Worm (Caenorhabditis elegans) whole organism, L1 larva: ENCODE data around the gene srh-44.

ENCODE experiments used
- C16A3.4 ChIP-seq: fragments of 150-350 bp; optimal IDR thresholded peaks from 2 replicates; lab custom pipeline; 2014; ENCODE audit warnings: missing biosample characterization, missing genetic modification characterization
- aha-1 ChIP-seq: fragments of 150-350 bp; optimal IDR thresholded peaks from 2 replicates; lab custom pipeline; 2014; ENCODE audit warnings: missing biosample characterization, missing genetic modification characterization
- alr-1 ChIP-seq: fragments of 200-800 bp; sonication (Bioruptor generic); optimal IDR thresholded peaks from 2 replicates; lab custom pipeline; 2018; ENCODE audit warnings: borderline replicate concordance, mild to moderate bottlenecking, missing genetic modification characterization, missing compliant biosample characterization
- aly-2 ChIP-seq: fragments of 150-350 bp; optimal IDR thresholded peaks from 2 replicates; lab custom pipeline; 2014; ENCODE audit warnings: missing biosample characterization, missing genetic modification characterization
- blmp-1 ChIP-seq: fragments of 150-350 bp; optimal IDR thresholded peaks from 2 replicates; lab custom pipeline; 2014; ENCODE audit warnings: missing biosample characterization, missing genetic modification characterization
- ceh-88 ChIP-seq: fragments of 200-800 bp; sonication (Bioruptor generic); IDR thresholded peaks from 2 replicates; pipeline ENCODE4 v1.3.6; 2022; ENCODE audit warnings: missing genetic modification characterization, missing compliant biosample characterization
- ceh-90 ChIP-seq: sonication (generic microtip); optimal IDR thresholded peaks from 2 replicates; lab custom pipeline; 2016; ENCODE audit warnings: missing genetic modification characterization, missing compliant biosample characterization
- ces-1 ChIP-seq: fragments of 150-350 bp; optimal IDR thresholded peaks from 2 replicates; lab custom pipeline; 2014; ENCODE audit warnings: missing biosample characterization, missing genetic modification reagents, missing genetic modification characterization
- dsc-1 ChIP-seq: sonication (generic microtip); optimal IDR thresholded peaks from 2 replicates; lab custom pipeline; 2016; ENCODE audit warnings: mild to moderate bottlenecking, missing genetic modification characterization, missing compliant biosample characterization
- efl-3 ChIP-seq: fragments of 200-800 bp; sonication (Bioruptor generic); optimal IDR thresholded peaks from 2 replicates; lab custom pipeline; 2018; ENCODE audit warnings: mild to moderate bottlenecking, missing genetic modification characterization, missing compliant biosample characterization
- egl-13 ChIP-seq: sonication (generic microtip); optimal IDR thresholded peaks from 2 replicates; lab custom pipeline; 2016; ENCODE audit warnings: missing genotype, missing genetic modification reagents, missing genetic modification characterization, missing compliant biosample characterization
- egl-27 ChIP-seq, 2 experiments: fragments of 150-350 bp in 1 of 2; sonication (generic microtip); optimal IDR thresholded peaks; 3 replicates each; lab custom pipeline; 2017 to 2018; ENCODE audit warnings: missing biosample characterization in 2 of 2, missing genetic modification characterization in 2 of 2, missing genetic modification reagents in 2 of 2
- elt-2 ChIP-seq: sonication (generic microtip); optimal IDR thresholded peaks from 2 replicates; lab custom pipeline; 2016; ENCODE audit warnings: missing genetic modification characterization, mild to moderate bottlenecking, inconsistent platforms, missing compliant biosample characterization, missing genetic modification reagents
- elt-3 ChIP-seq, 6 experiments: fragments of 150-350 bp in 1 of 6; sonication (generic microtip); optimal IDR thresholded peaks; 2 replicates each; lab custom pipeline; 2017 to 2018; ENCODE audit warnings: missing biosample characterization in 6 of 6, missing genetic modification characterization in 6 of 6, inconsistent platforms in 1 of 6
- ets-5 ChIP-seq: fragments of 200-800 bp; sonication (Bioruptor generic); IDR thresholded peaks from 2 replicates; pipeline ENCODE4 v1.3.6; 2022; ENCODE audit warnings: missing genetic modification characterization, missing compliant biosample characterization
- fkh-8 ChIP-seq: sonication (generic microtip); optimal IDR thresholded peaks from 2 replicates; lab custom pipeline; 2016; ENCODE audit warnings: mild to moderate bottlenecking, missing genetic modification characterization, missing compliant biosample characterization
- fos-1 ChIP-seq: fragments of 150-350 bp; optimal IDR thresholded peaks from 2 replicates; lab custom pipeline; 2014; ENCODE audit warnings: missing biosample characterization, missing genetic modification characterization
- irx-1 ChIP-seq: sonication (generic microtip); optimal IDR thresholded peaks from 2 replicates; lab custom pipeline; 2016; ENCODE audit warnings: missing genetic modification characterization, missing compliant biosample characterization
- isw-1 ChIP-seq: fragments of 200-800 bp; sonication (Bioruptor generic); IDR thresholded peaks from 2 replicates; pipeline ENCODE4 v1.3.6; 2022; ENCODE audit warnings: missing genetic modification characterization, missing compliant biosample characterization
- lin-13 ChIP-seq: fragments of 150-350 bp; optimal IDR thresholded peaks from 2 replicates; lab custom pipeline; 2014; ENCODE audit warnings: missing biosample characterization, missing genetic modification reagents, missing genetic modification characterization
- lin-39 ChIP-seq: fragments of 150-350 bp; optimal IDR thresholded peaks from 2 replicates; lab custom pipeline; 2014; ENCODE audit warnings: missing biosample characterization, missing genetic modification reagents, missing genetic modification characterization
- lir-3 ChIP-seq: sonication (generic microtip); optimal IDR thresholded peaks from 2 replicates; lab custom pipeline; 2016; ENCODE audit warnings: mild to moderate bottlenecking, missing genetic modification characterization, moderate library complexity, missing compliant biosample characterization; ENCODE audit not compliant: poor library complexity
- lsy-2 ChIP-seq, 2 experiments: fragments of 150-350 bp; optimal IDR thresholded peaks; 2 replicates each; lab custom pipeline; 2014; ENCODE audit warnings: missing biosample characterization in 2 of 2, missing genetic modification characterization in 2 of 2
- mep-1 ChIP-seq: fragments of 150-350 bp; optimal IDR thresholded peaks from 2 replicates; lab custom pipeline; 2014; ENCODE audit warnings: missing biosample characterization, missing genetic modification characterization
- nhr-11 ChIP-seq: fragments of 150-350 bp; optimal IDR thresholded peaks from 2 replicates; lab custom pipeline; 2014; ENCODE audit warnings: missing biosample characterization, missing genetic modification characterization
- nhr-12 ChIP-seq: sonication (generic microtip); optimal IDR thresholded peaks from 2 replicates; lab custom pipeline; 2017; ENCODE audit warnings: missing biosample characterization, missing genetic modification characterization
- nhr-19 ChIP-seq: fragments of 200-800 bp; sonication (Bioruptor generic); conservative IDR thresholded peaks from 2 replicates; pipeline ENCODE4 v1.3.6; 2022; ENCODE audit warnings: missing genetic modification characterization, missing compliant biosample characterization
- nhr-237 ChIP-seq: fragments of 150-350 bp; optimal IDR thresholded peaks from 2 replicates; lab custom pipeline; 2014; ENCODE audit warnings: missing biosample characterization, missing genetic modification characterization
- nhr-28 ChIP-seq: fragments of 150-350 bp; optimal IDR thresholded peaks from 2 replicates; lab custom pipeline; 2014; ENCODE audit warnings: missing biosample characterization, missing genetic modification characterization
- nhr-71 ChIP-seq: sonication (generic microtip); optimal IDR thresholded peaks from 2 replicates; lab custom pipeline; 2016; ENCODE audit warnings: mild to moderate bottlenecking, missing genetic modification characterization, moderate library complexity, missing compliant biosample characterization
- nhr-77 ChIP-seq: fragments of 150-350 bp; optimal IDR thresholded peaks from 2 replicates; lab custom pipeline; 2014; ENCODE audit warnings: missing biosample characterization, missing genetic modification characterization
- nhr-84 ChIP-seq: sonication (generic microtip); optimal IDR thresholded peaks from 2 replicates; lab custom pipeline; 2017; ENCODE audit warnings: missing biosample characterization, missing genetic modification characterization
- nhr-85 ChIP-seq: sonication (generic microtip); peaks from one replicate; lab custom pipeline; 2016; ENCODE audit warnings: missing genetic modification characterization, inconsistent platforms, missing compliant biosample characterization
- nhr-90 ChIP-seq: sonication (generic microtip); optimal IDR thresholded peaks from 2 replicates; lab custom pipeline; 2016; ENCODE audit warnings: mild to moderate bottlenecking, missing genetic modification characterization, missing compliant biosample characterization; ENCODE audit not compliant: poor library complexity
- pag-3 ChIP-seq: sonication (generic microtip); optimal IDR thresholded peaks from 2 replicates; lab custom pipeline; 2017; ENCODE audit warnings: missing genetic modification characterization, mild to moderate bottlenecking, missing compliant biosample characterization, antibody characterized with exemption, borderline replicate concordance; ENCODE audit not compliant: insufficient read depth
- pqm-1 ChIP-seq: sonication (generic microtip); optimal IDR thresholded peaks from 3 replicates; lab custom pipeline; 2017; ENCODE audit warnings: missing biosample characterization, missing genetic modification characterization
- rnt-1 ChIP-seq: sonication (generic microtip); optimal IDR thresholded peaks from 2 replicates; lab custom pipeline; 2016; ENCODE audit warnings: mild to moderate bottlenecking, missing genetic modification characterization, moderate library complexity, missing compliant biosample characterization
- skn-1 ChIP-seq: fragments of 150-350 bp; optimal IDR thresholded peaks from 2 replicates; lab custom pipeline; 2014; ENCODE audit warnings: missing biosample characterization, missing genetic modification characterization
- snu-23 ChIP-seq: sonication (generic microtip); optimal IDR thresholded peaks from 2 replicates; lab custom pipeline; 2016; ENCODE audit warnings: missing genetic modification characterization, missing compliant biosample characterization
- sptf-1 ChIP-seq: fragments of 150-350 bp; optimal IDR thresholded peaks from 2 replicates; lab custom pipeline; 2014; ENCODE audit warnings: missing biosample characterization, missing genetic modification characterization
- swsn-7 ChIP-seq: sonication (generic microtip); optimal IDR thresholded peaks from 2 replicates; lab custom pipeline; 2016; ENCODE audit warnings: missing genetic modification characterization, missing compliant biosample characterization
- tlp-1 ChIP-seq: fragments of 150-350 bp; optimal IDR thresholded peaks from 2 replicates; lab custom pipeline; 2014; ENCODE audit warnings: missing biosample characterization, missing genetic modification characterization
- unc-30 ChIP-seq: sonication (generic microtip); optimal IDR thresholded peaks from 2 replicates; lab custom pipeline; 2017; ENCODE audit warnings: missing biosample characterization, missing genetic modification characterization
- unc-86 ChIP-seq: sonication (generic microtip); optimal IDR thresholded peaks from 2 replicates; lab custom pipeline; 2016; ENCODE audit warnings: missing genetic modification characterization, missing compliant biosample characterization
- zag-1 ChIP-seq: fragments of 150-350 bp; optimal IDR thresholded peaks from 2 replicates; lab custom pipeline; 2014; ENCODE audit warnings: missing biosample characterization, missing genetic modification characterization
- zip-4 ChIP-seq: fragments of 200-800 bp; sonication (Bioruptor generic); optimal IDR thresholded peaks from 2 replicates; lab custom pipeline; 2018; ENCODE audit warnings: mild to moderate bottlenecking, missing genetic modification characterization, moderate library complexity, missing compliant biosample characterization

srh-44 gene

DNA sequence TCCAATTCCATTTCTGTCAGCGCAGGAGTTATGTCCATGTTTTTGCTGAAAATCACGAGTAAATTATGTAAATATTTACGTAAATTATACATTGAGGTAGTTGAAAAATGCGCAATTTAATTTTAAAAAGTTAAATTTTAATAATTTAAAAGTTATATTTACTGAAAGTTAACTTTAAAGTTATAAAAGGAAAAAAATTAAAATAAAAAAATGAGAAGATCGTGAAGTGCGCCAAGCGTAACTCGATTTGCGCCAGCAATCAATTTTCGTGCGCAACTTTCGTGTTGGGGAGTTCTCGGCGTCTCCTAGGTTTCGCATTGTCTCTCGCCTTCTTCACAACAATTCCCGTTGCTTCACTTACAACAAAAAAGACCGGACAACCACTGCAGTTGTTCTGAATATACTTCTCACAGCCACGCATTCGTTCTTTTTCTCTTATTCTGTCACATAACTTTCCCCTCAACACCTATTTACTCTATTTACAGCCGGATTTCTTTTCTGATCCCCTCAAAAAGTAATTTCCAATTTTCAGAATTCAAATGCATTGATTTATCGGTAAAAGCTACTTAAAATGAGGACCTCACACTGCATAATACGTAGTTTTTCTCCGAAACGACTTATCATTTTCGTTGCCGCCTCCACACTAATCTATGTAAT, 41.2 kb upstream of the srh-44 start, which contains the start of the genes metl-1 and W02B12.11 (continued):
- TF ChIP-seq mep-1 (tag; lab: Kevin White, UChicago) (peak; percentile 96), ets-5 (GFP tag; lab: Robert Waterston, UW) (no peak), lir-3 (tag; lab: Kevin White, UChicago) (peak; percentile 30), nhr-12 (tag; lab: Kevin White, UChicago) (no peak), nhr-85 (peak; percentile 91), ceh-90 (tag; lab: Kevin White, UChicago) (peak; percentile 5), snu-23 (GFP tag; lab: Kevin White, UChicago) (peak; percentile 91), dsc-1 (peak; percentile 90), nhr-84 (tag; lab: Kevin White, UChicago) (no peak), sptf-1 (no peak), swsn-7 (peak; percentile 90), fos-1 (tag; lab: Kevin White, UChicago) (peak; percentile 20), isw-1 (GFP tag; lab: Robert Waterston, UW) (peak; percentile 82), irx-1 (tag; lab: Kevin White, UChicago) (peak; percentile 74), pag-3 (tag; lab: Kevin White, UChicago) (no peak), egl-13 (tag; lab: Kevin White, UChicago) (peak; percentile 58), unc-30 (tag; lab: Kevin White, UChicago) (no peak), lin-39 (peak; percentile 88), blmp-1 (peak; percentile 66), elt-3 (tag; optimal IDR thresholded peaks at IDR 0.05; lab: Kevin White, UChicago) (peak in 3 of 6 experiments; percentile 19 to 84 (median 72)), zip-4 (GFP tag; lab: Kevin White, UChicago) (peak; percentile 70), ces-1 (GFP tag; lab: Kevin White, UChicago) (no peak), skn-1 (tag; lab: Kevin White, UChicago) (peak; percentile 72), nhr-28 (tag; lab: Kevin White, UChicago) (no peak), rnt-1 (tag; lab: Kevin White, UChicago) (peak; percentile 93), aha-1 (peak; percentile 74), efl-3 (GFP tag; lab: Kevin White, UChicago) (peak; percentile 28), nhr-11 (tag; lab: Kevin White, UChicago) (peak; percentile 49), C16A3.4 (tag; lab: Kevin White, UChicago) (peak; percentile 88)

- TF ChIP-seq lin-13 (GFP tag; lab: Kevin White, UChicago) (no peak), fos-1 (tag; lab: Kevin White, UChicago) (no peak), unc-30 (tag; lab: Kevin White, UChicago) (no peak), irx-1 (tag; lab: Kevin White, UChicago) (no peak), egl-13 (tag; lab: Kevin White, UChicago) (no peak), aly-2 (tag; lab: Kevin White, UChicago) (no peak), sptf-1 (no peak), elt-2 (tag; lab: Kevin White, UChicago) (no peak), isw-1 (GFP tag; lab: Robert Waterston, UW) (no peak), pqm-1 (tag; lab: Kevin White, UChicago) (no peak), ces-1 (GFP tag; lab: Kevin White, UChicago) (no peak), elt-3 (tag; optimal IDR thresholded peaks at IDR 0.05; lab: Kevin White, UChicago) (no peak), C16A3.4 (tag; lab: Kevin White, UChicago) (no peak), dsc-1 (no peak), nhr-90 (tag; lab: Kevin White, UChicago) (no peak), nhr-28 (tag; lab: Kevin White, UChicago) (no peak), unc-86 (tag; lab: Kevin White, UChicago) (no peak)
These were observed 38.5 kb upstream of the srh-44 start, which contains the start of gene W02B12.16 for ce11 chrII:11476410-11476809. TSS of gene W02B12.16 (minus strand) at chrII:11476510.

- TF ChIP-seq nhr-71 (tag; lab: Kevin White, UChicago) (no peak), ceh-90 (tag; lab: Kevin White, UChicago) (no peak), nhr-90 (tag; lab: Kevin White, UChicago) (no peak), nhr-77 (tag; lab: Kevin White, UChicago) (no peak), zag-1 (tag; lab: Kevin White, UChicago) (no peak), nhr-237 (no peak), nhr-84 (tag; lab: Kevin White, UChicago) (no peak), tlp-1 (tag; lab: Kevin White, UChicago) (no peak), lin-13 (GFP tag; lab: Kevin White, UChicago) (no peak), lsy-2 (tag; optimal IDR thresholded peaks at IDR 0.05; lab: Kevin White, UChicago) (no peak), ceh-88 (no peak), isw-1 (GFP tag; lab: Robert Waterston, UW) (no peak), fos-1 (tag; lab: Kevin White, UChicago) (no peak), fkh-8 (tag; lab: Kevin White, UChicago) (no peak), egl-27 (tag; optimal IDR thresholded peaks at IDR 0.05; lab: Kevin White, UChicago) (no peak), alr-1 (tag; lab: Kevin White, UChicago) (no peak), nhr-19 (GFP tag; lab: Robert Waterston, UW) (no peak), elt-3 (tag; optimal IDR thresholded peaks at IDR 0.05; lab: Kevin White, UChicago) (no peak)
These were observed 35.8 kb upstream of the srh-44 start, which contains the start of gene W02B12.12 for ce11 chrII:11479076-11479475. TSS of gene W02B12.12 (minus strand) at chrII:11479176.
